Worm (Caenorhabditis elegans): ENCODE measurements around the gene K07C11.10.

K07C11.10 gene

DNA sequence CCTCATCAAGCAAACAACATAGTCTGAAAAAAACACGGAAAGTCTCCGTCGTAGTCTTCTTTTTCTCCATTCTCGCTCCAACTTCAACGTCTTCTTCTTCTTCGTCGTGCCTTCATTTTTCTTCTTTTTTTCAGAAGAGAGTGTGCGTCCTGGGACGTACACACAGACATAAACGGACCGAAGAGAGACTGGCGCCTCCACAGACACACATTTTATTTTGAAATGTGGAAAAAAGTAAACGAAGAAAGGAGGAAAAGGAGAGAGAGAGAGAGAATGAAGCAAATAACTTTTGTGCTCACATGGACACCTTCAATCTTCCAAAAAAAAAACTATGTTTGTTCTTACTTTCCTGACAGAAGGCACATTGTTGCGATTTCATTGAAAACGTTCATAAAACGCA, 11.6 kb downstream of the K07C11.10 start:
- no peak for TF ChIP-seq elt-3 (tag; optimal IDR thresholded peaks at IDR 0.05)
- TF ChIP-seq unc-55 (GFP tag; optimal IDR thresholded peaks at IDR 0.05) = peak; percentile 68
- peak; percentile 20 for TF ChIP-seq C34F6.9 (tag; optimal IDR thresholded peaks at IDR 0.05)
- no peak for TF ChIP-seq ztf-4 (tag; optimal IDR thresholded peaks at IDR 0.05)
- TF ChIP-seq peb-1 (tag; optimal IDR thresholded peaks at IDR 0.05) = no peak
- TF ChIP-seq mab-5 (tag; optimal IDR thresholded peaks at IDR 0.05) = no peak
- TF ChIP-seq nhr-237 (tag; optimal IDR thresholded peaks at IDR 0.05) = no peak
- TF ChIP-seq mdl-1 (tag; optimal IDR thresholded peaks at IDR 0.05) = no peak
- no peak for TF ChIP-seq mbf-1 (tag; optimal IDR thresholded peaks at IDR 0.05)
- TF ChIP-seq ama-1 (optimal IDR thresholded peaks at IDR 0.05) = peak; percentile 5

DNA sequence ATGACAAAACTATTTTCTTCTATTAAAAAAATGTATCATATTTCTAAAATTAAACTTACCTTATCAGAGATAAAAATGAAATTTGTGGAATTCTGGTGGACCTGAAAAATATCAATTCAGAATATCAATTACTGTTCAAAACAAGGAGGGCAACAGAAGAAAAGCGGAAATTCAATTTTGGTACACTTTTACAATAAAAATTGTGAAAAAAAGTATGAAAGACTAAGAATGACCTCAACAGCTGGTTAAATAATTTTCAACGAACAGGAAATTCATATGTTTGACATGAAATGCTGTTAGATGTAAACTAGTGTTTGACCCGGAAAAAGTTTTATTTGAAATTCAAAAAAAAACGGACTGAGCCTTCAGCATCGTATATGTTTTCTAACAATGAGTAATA, 12.8 kb downstream of the K07C11.10 start, which contains the start of gene K07C11.7:
Gene K07C11.7 (minus strand): TSS at position 101 of the 400 bp plus-strand sequence.
- TF ChIP-seq elt-3 (tag; optimal IDR thresholded peaks at IDR 0.05) = no peak

DNA sequence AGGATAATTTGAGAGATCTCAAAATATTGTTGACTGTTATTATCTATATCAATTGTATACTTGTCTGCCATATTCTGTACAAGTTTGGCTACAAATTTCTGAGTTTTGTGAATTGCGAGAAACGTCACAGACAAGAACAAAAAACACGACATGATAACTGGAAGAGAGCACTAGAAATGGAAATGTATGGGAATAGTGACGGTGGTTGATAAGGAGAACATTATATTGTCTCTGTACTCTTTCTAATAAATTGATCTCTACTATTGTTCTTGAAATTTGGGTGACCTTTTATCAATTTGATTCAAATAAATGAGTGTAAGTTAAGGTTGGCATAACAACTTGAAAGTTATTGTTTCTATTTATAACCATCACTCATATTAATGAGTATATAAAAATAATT, 13.9 kb downstream of the K07C11.10 start:
- TF ChIP-seq nhr-12 (tag; optimal IDR thresholded peaks at IDR 0.05) (no peak), gmeb-1 (tag; optimal IDR thresholded peaks at IDR 0.05) (peak; percentile 8), lin-11 (tag; optimal IDR thresholded peaks at IDR 0.05) (no peak), fos-1 (tag; optimal IDR thresholded peaks at IDR 0.05) (peak; percentile 68), sma-9 (GFP tag; optimal IDR thresholded peaks at IDR 0.05) (peak; percentile 25), sma-9 (tag; optimal IDR thresholded peaks at IDR 0.05) (no peak)

DNA sequence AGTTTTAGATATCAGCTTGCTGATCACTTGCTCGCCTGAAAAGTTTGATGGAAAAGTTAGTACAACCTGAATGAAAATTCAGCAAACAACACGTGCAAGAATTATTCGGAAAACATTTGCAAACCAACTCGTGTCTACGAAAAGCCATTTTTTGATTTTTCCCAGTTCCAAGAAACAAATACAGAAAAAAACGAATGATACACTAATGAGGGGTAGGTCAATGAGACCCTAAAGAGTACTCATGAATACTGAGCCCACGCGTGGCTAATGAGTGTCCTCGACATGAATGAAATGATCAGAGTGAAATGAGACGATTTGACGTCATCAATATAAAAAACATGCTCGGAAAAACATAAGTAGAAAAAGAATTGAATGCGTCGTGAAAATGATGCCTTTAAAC, 14.7 kb downstream of the K07C11.10 start:
- TF ChIP-seq sma-9 (GFP tag; optimal IDR thresholded peaks at IDR 0.05) (peak; percentile 44), sma-9 (tag; optimal IDR thresholded peaks at IDR 0.05) (no peak), crh-2 (tag; optimal IDR thresholded peaks at IDR 0.05) (peak; percentile 7), nhr-21 (tag; optimal IDR thresholded peaks at IDR 0.05) (peak; percentile 1), lsy-2 (tag; optimal IDR thresholded peaks at IDR 0.05) (peak in 1 of 2 experiments; percentile 28), sma-3 (GFP tag; optimal IDR thresholded peaks at IDR 0.05) (no peak), C34F6.9 (tag; optimal IDR thresholded peaks at IDR 0.05) (peak; percentile 21), nhr-11 (tag; optimal IDR thresholded peaks at IDR 0.05) (no peak)

DNA sequence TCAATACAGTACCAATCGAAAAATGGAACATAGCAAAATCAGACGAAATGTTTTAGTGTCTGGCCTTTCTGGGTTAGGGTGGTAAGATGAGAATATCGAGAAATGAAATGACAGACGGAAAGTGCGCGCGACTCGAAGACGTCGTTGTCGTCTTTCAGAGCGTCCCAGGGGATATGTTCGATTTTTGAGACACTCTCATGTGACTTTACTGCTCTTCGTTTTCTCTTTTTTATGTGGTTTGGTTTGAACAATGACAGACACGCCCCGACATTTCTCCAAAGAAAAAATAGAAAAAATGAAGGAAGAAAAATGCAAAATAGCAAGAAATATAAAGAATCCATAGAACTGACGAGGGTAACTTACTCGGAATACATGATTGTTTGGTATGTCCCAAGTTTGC, 16.2 kb downstream of the K07C11.10 start:
- TF ChIP-seq mab-5 (tag; optimal IDR thresholded peaks at IDR 0.05) (peak; percentile 17), snpc-4 (tag; optimal IDR thresholded peaks at IDR 0.05) (no peak)

DNA sequence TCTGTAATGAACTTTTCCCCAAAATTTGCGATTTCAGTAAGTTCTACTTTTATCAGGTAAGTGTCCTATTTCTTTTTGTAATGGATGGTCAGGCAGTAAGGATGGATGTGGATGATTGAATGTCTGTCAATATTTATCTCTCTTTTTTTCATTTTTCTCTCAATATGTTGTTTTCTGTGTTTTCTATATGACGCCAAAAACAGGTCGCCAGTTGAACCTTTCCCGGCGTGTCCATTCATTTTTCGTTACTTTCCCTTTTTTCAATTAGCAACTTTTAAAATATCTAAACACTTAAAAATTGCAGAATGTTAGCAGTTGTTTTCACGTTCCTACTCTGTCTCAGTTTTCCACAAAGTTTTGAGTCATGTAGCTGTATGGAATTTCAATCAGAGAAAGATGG, 19.8 kb downstream of the K07C11.10 start, which contains the start of gene timp-1:
Gene timp-1 (plus strand): TSS at position 305 of the 400 bp plus-strand sequence.
- TF ChIP-seq blmp-1 (tag; optimal IDR thresholded peaks at IDR 0.05; ENCODE audit: insufficient read depth) (peak; percentile 66), nhr-129 (tag; optimal IDR thresholded peaks at IDR 0.05) (no peak)

DNA sequence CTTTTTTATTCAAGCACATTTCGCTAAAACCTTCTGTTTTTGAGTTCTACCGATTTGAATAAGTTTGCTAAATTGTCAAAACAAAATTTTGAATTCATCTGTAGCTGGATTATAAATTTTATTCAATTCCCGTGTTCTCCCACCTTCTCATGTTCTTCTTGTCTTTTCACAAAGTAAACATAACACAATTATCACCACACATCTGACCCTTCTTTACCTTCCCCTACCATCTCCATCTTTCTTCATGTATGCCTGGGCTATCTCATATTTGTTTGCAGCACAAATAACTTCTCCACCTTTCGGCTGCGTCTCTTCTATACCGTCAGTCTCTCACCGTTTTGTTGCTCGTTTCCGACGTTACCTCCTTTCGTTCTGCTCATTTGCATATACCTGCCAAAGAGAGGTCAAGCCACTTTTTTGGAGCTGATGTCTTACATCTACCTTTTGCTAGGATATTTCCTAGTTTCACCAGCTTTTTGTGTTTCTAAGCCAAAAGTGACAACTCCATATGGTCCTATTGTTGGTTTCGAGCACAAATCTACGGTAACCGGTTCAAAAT, 23.5 kb downstream of the K07C11.10 start, which contains the start of gene cest-17:
Gene cest-17 (plus strand): TSS at position 248 of the 559 bp plus-strand sequence.
- TF ChIP-seq fos-1 (tag; optimal IDR thresholded peaks at IDR 0.05) (peak; percentile 26), lin-13 (GFP tag; optimal IDR thresholded peaks at IDR 0.05) (no peak)

DNA sequence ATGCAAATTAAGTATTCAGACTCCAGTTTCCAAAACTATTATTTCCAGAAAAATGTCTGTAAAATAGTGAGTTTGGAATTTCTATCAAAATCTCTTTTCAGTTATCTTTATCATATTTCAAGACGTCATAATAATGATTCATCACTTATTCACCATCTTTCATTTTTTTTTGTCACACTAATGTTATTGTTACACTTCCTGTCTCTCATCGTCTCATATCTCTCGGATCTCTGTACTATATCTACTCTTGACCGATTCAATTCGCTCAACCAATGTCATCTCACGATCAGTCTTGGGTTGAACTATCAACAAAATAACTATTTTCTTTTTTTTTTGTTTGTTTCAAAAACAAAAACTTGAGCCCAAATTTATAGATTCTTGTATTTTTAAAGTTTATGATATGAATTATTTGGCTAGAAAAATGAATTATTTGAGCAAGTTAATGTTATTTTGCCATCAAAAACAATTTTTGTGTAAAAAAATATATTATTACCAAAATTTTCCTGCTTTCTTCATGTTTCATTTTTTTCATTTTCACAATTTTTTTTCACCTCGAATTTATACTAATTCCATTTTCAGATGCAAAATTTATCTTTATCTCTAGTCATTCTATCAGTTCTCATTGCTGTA, 25.4 kb downstream of the K07C11.10 start, which contains the start of gene cri-2:
Gene cri-2 (plus strand): TSS at position 580 of the 630 bp plus-strand sequence.
- TF ChIP-seq fos-1 (tag; optimal IDR thresholded peaks at IDR 0.05) (peak; percentile 56), ZK546.5 (tag; optimal IDR thresholded peaks at IDR 0.05) (no peak), lsy-2 (tag; optimal IDR thresholded peaks at IDR 0.05) (peak in 1 of 2 experiments; percentile 19), sma-9 (GFP tag; optimal IDR thresholded peaks at IDR 0.05) (peak; percentile 18), sma-9 (tag; optimal IDR thresholded peaks at IDR 0.05) (no peak), sem-4 (tag; optimal IDR thresholded peaks at IDR 0.05) (peak; percentile 36), C34F6.9 (tag; optimal IDR thresholded peaks at IDR 0.05) (no peak), skn-1 (tag; optimal IDR thresholded peaks at IDR 0.05) (no peak), sma-3 (GFP tag; optimal IDR thresholded peaks at IDR 0.05) (peak; percentile 27)
